Fruit fly (Drosophila melanogaster) whole organism, embryonic: ENCODE data around the gene CG3368.
A peak's percentile ranks its signal among the peaks of the same experiment; 100 is the strongest.

ENCODE experiments used
- Ada2b ChIP-seq: fragments of 200-800 bp; sonication (Bioruptor generic); IDR thresholded peaks from 2 replicates; pipeline ENCODE4 v1.3.6; 2022; ENCODE audit warnings: missing biosample characterization, missing genetic modification characterization
- CG10321 ChIP-seq: fragments of 200-800 bp; sonication (Bioruptor generic); IDR thresholded peaks from 2 replicates; pipeline ENCODE4 v1.3.6; 2022; ENCODE audit warnings: missing biosample characterization, missing genetic modification characterization
- CG11247 ChIP-seq: fragments of 200-800 bp; sonication (Bioruptor generic); IDR thresholded peaks from 2 replicates; pipeline ENCODE4 v1.3.6; 2022; ENCODE audit warnings: missing biosample characterization, missing genetic modification characterization
- CG11504 ChIP-seq: fragments of 200-800 bp; sonication (Bioruptor generic); optimal IDR thresholded peaks from 3 replicates; lab custom pipeline; 2019; ENCODE audit warnings: missing biosample characterization, mild to moderate bottlenecking, missing genetic modification characterization, moderate library complexity
- CG12769 ChIP-seq: fragments of 200-800 bp; sonication (Bioruptor generic); optimal IDR thresholded peaks from 2 replicates; lab custom pipeline; 2019; ENCODE audit warnings: missing biosample characterization, mild to moderate bottlenecking, missing genetic modification characterization, moderate library complexity
- CG14441 ChIP-seq: fragments of 200-800 bp; sonication (Bioruptor generic); IDR thresholded peaks from 2 replicates; pipeline ENCODE4 v1.3.6; 2022; ENCODE audit warnings: missing biosample characterization, missing genetic modification characterization
- CG15514 ChIP-seq: fragments of 200-800 bp; sonication (Bioruptor generic); optimal IDR thresholded peaks from 3 replicates; lab custom pipeline; 2017; ENCODE audit warnings: missing biosample characterization, missing genetic modification characterization, mild to moderate bottlenecking, moderate library complexity, missing genetic modification reagents
- CG17385 ChIP-seq: fragments of 200-800 bp; sonication (Bioruptor generic); optimal IDR thresholded peaks from 3 replicates; lab custom pipeline; 2018; ENCODE audit warnings: missing biosample characterization, mild to moderate bottlenecking, missing genetic modification characterization
- CG2129 ChIP-seq: fragments of 200-800 bp; sonication (Bioruptor generic); IDR thresholded peaks from 2 replicates; pipeline ENCODE4 v1.3.6; 2022; ENCODE audit warnings: missing biosample characterization, missing genetic modification characterization; ENCODE audit not compliant: partially characterized antibody
- CG4360 ChIP-seq: fragments of 200-800 bp; sonication (Bioruptor generic); IDR thresholded peaks from 2 replicates; pipeline ENCODE4 v1.3.6; 2022; ENCODE audit warnings: missing biosample characterization, missing genetic modification characterization
- CG7357 ChIP-seq: fragments of 200-800 bp; sonication (Bioruptor generic); IDR thresholded peaks from 3 replicates; pipeline ENCODE4 v1.3.6; 2022; ENCODE audit warnings: missing biosample characterization, missing genetic modification characterization
- CG8924 ChIP-seq: fragments of 200-800 bp; optimal IDR thresholded peaks from 3 replicates; lab custom pipeline; 2019; ENCODE audit warnings: missing biosample characterization, mild to moderate bottlenecking, missing genetic modification characterization, moderate library complexity
- Chrac-16 ChIP-seq: fragments of 200-800 bp; sonication (Bioruptor generic); optimal IDR thresholded peaks from 3 replicates; lab custom pipeline; 2016; ENCODE audit warnings: missing biosample characterization, missing genetic modification characterization
- Deaf1 ChIP-seq: fragments of 200-800 bp; optimal IDR thresholded peaks from 3 replicates; lab custom pipeline; 2019; ENCODE audit warnings: missing biosample characterization, mild to moderate bottlenecking, missing genetic modification characterization, moderate library complexity
- Dip3 ChIP-seq: fragments of 200-800 bp; sonication (Bioruptor generic); optimal IDR thresholded peaks from 3 replicates; lab custom pipeline; 2016; ENCODE audit warnings: missing biosample characterization, missing genetic modification characterization
- E2f2 ChIP-seq: fragments of 200-800 bp; sonication (Bioruptor generic); IDR thresholded peaks from 2 replicates; pipeline ENCODE4 v1.3.6; 2022; ENCODE audit warnings: missing biosample characterization, missing genetic modification characterization
- HLH54F ChIP-seq: fragments of 200-800 bp; sonication (Bioruptor generic); optimal IDR thresholded peaks from 3 replicates; lab custom pipeline; 2016; ENCODE audit warnings: missing biosample characterization, missing genetic modification characterization
- HLHmδ ChIP-seq: fragments of 200-800 bp; sonication (Bioruptor generic); optimal IDR thresholded peaks from 2 replicates; lab custom pipeline; 2018; ENCODE audit warnings: missing biosample characterization, mild to moderate bottlenecking, missing genetic modification characterization, moderate library complexity
- MBD-R2 ChIP-seq: fragments of 200-800 bp; sonication (Bioruptor generic); IDR thresholded peaks from 2 replicates; pipeline ENCODE4 v1.3.6; 2022; ENCODE audit warnings: missing biosample characterization, missing genetic modification characterization
- Med ChIP-seq: fragments of 200-800 bp; sonication (Bioruptor generic); peaks from one replicate; lab custom pipeline; 2016; ENCODE audit warnings: missing biosample characterization, missing genetic modification characterization, mild to moderate bottlenecking, inconsistent platforms, moderate library complexity
- Mes4 ChIP-seq: fragments of 200-800 bp; sonication (Bioruptor generic); optimal IDR thresholded peaks from 2 replicates; lab custom pipeline; 2016; ENCODE audit warnings: missing biosample characterization, missing genetic modification characterization
- Nf-YB ChIP-seq: fragments of 200-800 bp; sonication (Bioruptor generic); optimal IDR thresholded peaks from 3 replicates; lab custom pipeline; 2019; ENCODE audit warnings: missing biosample characterization, mild to moderate bottlenecking, missing genetic modification characterization, moderate library complexity
- Nf-YC ChIP-seq: fragments of 200-800 bp; optimal IDR thresholded peaks from 3 replicates; lab custom pipeline; 2019; ENCODE audit warnings: missing biosample characterization, mild to moderate bottlenecking, missing genetic modification characterization, moderate library complexity
- NfI ChIP-seq: fragments of 200-800 bp; sonication (Bioruptor generic); optimal IDR thresholded peaks from 3 replicates; lab custom pipeline; 2018; ENCODE audit warnings: missing biosample characterization, mild to moderate bottlenecking, missing genetic modification characterization, moderate library complexity
- Pdp1 ChIP-seq, 2 experiments: fragments of 200-800 bp; sonication (Bioruptor generic); optimal IDR thresholded peaks; 3 replicates each; lab custom pipeline; 2016; ENCODE audit warnings: missing biosample characterization in 2 of 2, missing genetic modification characterization in 2 of 2, mild to moderate bottlenecking in 1 of 2, moderate library complexity in 1 of 2
- Sry-δ ChIP-seq: fragments of 200-800 bp; sonication (Bioruptor generic); optimal IDR thresholded peaks from 2 replicates; lab custom pipeline; 2016; ENCODE audit warnings: missing biosample characterization, missing genetic modification characterization
- Ssrp ChIP-seq: fragments of 200-800 bp; sonication (Bioruptor generic); optimal IDR thresholded peaks from 2 replicates; lab custom pipeline; 2018; ENCODE audit warnings: missing biosample characterization, mild to moderate bottlenecking, missing genetic modification characterization, moderate library complexity
- Xrp1 ChIP-seq: fragments of 200-800 bp; sonication (Bioruptor generic); IDR thresholded peaks from 2 replicates; pipeline ENCODE4 v1.3.6; 2022; ENCODE audit warnings: missing biosample characterization, missing genetic modification characterization
- amos ChIP-seq: fragments of 200-800 bp; sonication (Bioruptor generic); IDR thresholded peaks from 2 replicates; pipeline ENCODE4 v1.3.6; 2022; ENCODE audit warnings: missing biosample characterization, missing genetic modification characterization; ENCODE audit not compliant: partially characterized antibody
- cg ChIP-seq: fragments of 200-800 bp; sonication (Bioruptor generic); optimal IDR thresholded peaks from 3 replicates; lab custom pipeline; 2019; ENCODE audit warnings: missing biosample characterization, mild to moderate bottlenecking, missing genetic modification characterization, moderate library complexity
- chinmo ChIP-seq: fragments of 200-800 bp; sonication (Bioruptor generic); IDR thresholded peaks from 4 replicates; pipeline ENCODE4 v1.3.6; 2022; ENCODE audit warnings: missing biosample characterization, missing genetic modification characterization; ENCODE audit not compliant: partially characterized antibody
- chn ChIP-seq: fragments of 200-800 bp; sonication (Bioruptor generic); optimal IDR thresholded peaks from 2 replicates; lab custom pipeline; 2016; ENCODE audit warnings: missing biosample characterization, missing genetic modification characterization
- crol ChIP-seq: fragments of 200-800 bp; sonication (Bioruptor generic); IDR thresholded peaks from 2 replicates; pipeline ENCODE4 v1.3.6; 2022; ENCODE audit warnings: missing biosample characterization, missing genetic modification characterization
- fd102C ChIP-seq: fragments of 200-800 bp; sonication (Bioruptor generic); optimal IDR thresholded peaks from 2 replicates; lab custom pipeline; 2018; ENCODE audit warnings: missing biosample characterization, mild to moderate bottlenecking, missing genetic modification characterization, moderate library complexity
- gcm ChIP-seq: fragments of 200-800 bp; sonication (Bioruptor generic); optimal IDR thresholded peaks from 2 replicates; lab custom pipeline; 2019; ENCODE audit warnings: missing biosample characterization, mild to moderate bottlenecking, missing genetic modification characterization, moderate library complexity
- hkb ChIP-seq, 2 experiments: fragments of 200-800 bp in 1 of 2; fragments of >200 bp in 1 of 2; sonication (Bioruptor generic) in 1 of 2; IDR thresholded peaks in 1 of 2; optimal IDR thresholded peaks in 1 of 2; 2 replicates each; pipeline versions ENCODE4 v1.3.6 to Lab custom; 2017 to 2022; ENCODE audit warnings: missing biosample characterization in 1 of 2, missing genetic modification characterization in 1 of 2
- nom ChIP-seq: fragments of 200-800 bp; sonication (Bioruptor generic); optimal IDR thresholded peaks from 2 replicates; lab custom pipeline; 2017; ENCODE audit warnings: missing biosample characterization, missing genetic modification characterization, mild to moderate bottlenecking, moderate library complexity, missing genetic modification reagents
- pan ChIP-seq, 4 experiments: fragments of >200 bp in 3 of 4; fragments of 200-800 bp in 1 of 4; sonication (Bioruptor generic) in 1 of 4; optimal IDR thresholded peaks in 3 of 4; IDR thresholded peaks in 1 of 4; 2 replicates each; pipeline versions ENCODE4 v1.3.6 to Lab custom; 2017 to 2022; ENCODE audit warnings: missing biosample characterization in 2 of 4, missing genetic modification characterization in 2 of 4, mixed read lengths in 1 of 4
- row ChIP-seq: fragments of 200-800 bp; sonication (Bioruptor generic); IDR thresholded peaks from 3 replicates; pipeline ENCODE4 v1.3.6; 2022; ENCODE audit warnings: missing biosample characterization, missing genetic modification characterization
- sc ChIP-seq, 3 experiments: fragments of >200 bp in 2 of 3; fragments of 200-800 bp in 1 of 3; sonication (Bioruptor generic) in 1 of 3; optimal IDR thresholded peaks; 2 replicates in 2 of 3; 3 replicates in 1 of 3; lab custom pipeline; 2017; ENCODE audit warnings: mild to moderate bottlenecking in 1 of 3, missing biosample characterization in 1 of 3, missing genetic modification characterization in 1 of 3, missing genetic modification reagents in 1 of 3
- slou ChIP-seq: fragments of 200-800 bp; sonication (Bioruptor generic); optimal IDR thresholded peaks from 3 replicates; lab custom pipeline; 2016; ENCODE audit warnings: missing biosample characterization, missing genetic modification characterization
- sug ChIP-seq: fragments of 200-800 bp; optimal IDR thresholded peaks from 2 replicates; lab custom pipeline; 2019; ENCODE audit warnings: missing biosample characterization, mild to moderate bottlenecking, missing genetic modification characterization, moderate library complexity
- tgo ChIP-seq: fragments of 200-800 bp; sonication (Bioruptor generic); IDR thresholded peaks from 3 replicates; pipeline ENCODE4 v1.3.6; 2022; ENCODE audit warnings: missing biosample characterization, missing genetic modification characterization

The CG3368 gene

DNA sequence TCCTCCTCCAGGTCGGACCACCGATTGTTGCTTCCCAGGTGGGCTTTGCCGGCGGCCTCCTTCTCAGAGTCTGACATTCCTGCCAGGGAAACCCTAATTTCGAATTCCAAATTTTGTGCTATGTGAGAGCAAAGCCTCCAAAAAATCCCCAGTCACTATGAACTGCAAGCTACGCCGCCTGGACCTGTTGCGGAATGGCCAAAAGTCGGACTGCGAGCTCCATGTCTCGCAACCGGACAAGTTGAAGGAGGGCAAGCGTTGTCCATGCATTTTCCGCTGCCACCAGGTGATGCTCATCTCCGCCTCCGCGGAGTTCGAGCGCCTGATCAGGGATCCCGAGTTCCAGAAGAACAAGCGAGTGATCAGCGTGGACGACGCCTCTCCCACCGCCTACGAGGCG, 18.2 kb upstream of the CG3368 start, which contains the start of the genes CG14262 and CG14260:
Gene CG14262, minus strand, starts transcription at position 101 of the 400 bp plus-strand sequence.
Gene CG14260, plus strand, starts transcription at position 128 of the 400 bp plus-strand sequence.
- no peak for TF ChIP-seq row (GFP tag; lab: Robert Waterston, UW)
- TF ChIP-seq tgo (GFP tag; lab: Robert Waterston, UW) = no peak
- TF ChIP-seq CG8924 (tag; lab: Kevin White, UChicago) = no peak

DNA sequence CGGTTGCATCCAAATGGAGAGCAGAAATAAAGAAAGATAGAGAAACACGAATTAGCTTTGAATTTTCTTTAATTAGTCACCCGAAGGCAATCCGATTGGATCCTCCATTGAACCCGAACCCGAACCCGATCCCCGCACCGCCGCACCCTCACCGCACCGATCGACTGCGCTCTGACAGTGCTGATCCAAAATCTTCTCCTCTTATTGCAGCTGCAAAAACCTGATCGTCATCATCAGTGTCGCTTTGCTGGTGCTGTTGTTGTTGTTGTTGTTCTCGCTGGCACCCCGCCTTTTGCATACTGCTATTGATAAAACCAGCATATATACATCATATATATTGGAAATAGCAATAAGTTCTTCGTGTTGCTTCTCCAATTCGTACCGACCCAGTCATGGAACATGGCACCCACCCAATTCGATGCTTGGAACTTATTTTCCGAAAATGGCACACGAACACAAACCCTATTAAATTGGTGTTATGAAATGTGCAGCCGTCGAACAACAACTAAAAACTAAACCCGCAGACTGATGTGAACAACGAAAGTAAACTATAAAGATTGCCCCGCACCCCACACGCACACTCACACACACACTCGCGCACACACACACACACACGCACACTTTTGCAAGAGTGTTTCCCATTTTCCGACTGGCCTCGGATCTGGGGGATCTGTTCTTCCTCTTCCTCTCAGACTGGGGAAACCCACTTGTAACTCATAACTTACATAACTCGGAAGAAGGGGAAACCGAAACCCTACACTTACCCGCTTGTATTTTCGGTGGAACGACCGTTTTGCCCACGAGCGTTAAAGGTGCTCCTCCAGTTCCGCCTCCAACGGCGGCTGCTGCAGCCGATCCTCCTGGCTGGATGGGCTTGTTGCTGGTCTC, 13.0 kb upstream of the CG3368 start:
- TF ChIP-seq HLHmδ (GFP tag; lab: Kevin White, UChicago) (no peak), Dip3 (no peak), sc (optimal IDR thresholded peaks at IDR 0.05; lab: Kevin White, UChicago) (no peak), sc (GFP tag; optimal IDR thresholded peaks at IDR 0.05; lab: Kevin White, UChicago) (no peak), CG4360 (GFP tag; lab: Robert Waterston, UW) (peak; percentile 65), Pdp1 (GFP tag; optimal IDR thresholded peaks at IDR 0.05; lab: Kevin White, UChicago) (peak in 1 of 2 experiments; percentile 68), crol (peak; percentile 56), CG15514 (GFP tag; lab: Kevin White, UChicago) (no peak), hkb (optimal IDR thresholded peaks at IDR 0.05; lab: Kevin White, UChicago) (no peak), hkb (GFP tag; IDR thresholded peaks at IDR 0.05; lab: Robert Waterston, UW) (no peak), E2f2 (GFP tag; lab: Robert Waterston, UW) (no peak), Ssrp (tag; lab: Kevin White, UChicago) (no peak), Xrp1 (GFP tag; lab: Robert Waterston, UW) (no peak), Sry-δ (GFP tag; lab: Kevin White, UChicago) (no peak), Nf-YB (GFP tag; lab: Kevin White, UChicago) (no peak), CG10321 (no peak), CG11247 (GFP tag; lab: Robert Waterston, UW) (no peak), Med (GFP tag; lab: Kevin White, UChicago) (peak; percentile 31), chinmo (GFP tag; lab: Robert Waterston, UW) (0 out of 4 replicates have a peak, but pooled peaks have one; percentile 29), MBD-R2 (peak; percentile 5; the same call in 1 of the 2 replicates), Mes4 (GFP tag; lab: Kevin White, UChicago) (no peak), Deaf1 (tag; lab: Kevin White, UChicago) (peak; percentile 62), fd102C (GFP tag; lab: Kevin White, UChicago) (no peak), Ada2b (GFP tag; lab: Robert Waterston, UW) (no peak), CG17385 (GFP tag; lab: Kevin White, UChicago) (peak; percentile 25), nom (GFP tag; lab: Kevin White, UChicago) (peak; percentile 50), amos (GFP tag; lab: Robert Waterston, UW) (no peak), cg (GFP tag; lab: Kevin White, UChicago) (peak; percentile 80), NfI (no peak), CG12769 (tag; lab: Kevin White, UChicago) (peak; percentile 15), HLH54F (GFP tag; lab: Kevin White, UChicago) (no peak), CG11504 (no peak), sug (tag; lab: Kevin White, UChicago) (peak; percentile 17), Nf-YC (tag; lab: Kevin White, UChicago) (no peak), slou (GFP tag; lab: Kevin White, UChicago) (no peak), chn (GFP tag; lab: Kevin White, UChicago) (no peak), Chrac-16 (GFP tag; lab: Kevin White, UChicago) (no peak), gcm (GFP tag; lab: Kevin White, UChicago) (peak; percentile 18), CG14441 (GFP tag; lab: Robert Waterston, UW) (no peak), pan (optimal IDR thresholded peaks at IDR 0.05; lab: Kevin White, UChicago) (no peak), pan (GFP tag; optimal IDR thresholded peaks at IDR 0.05 in 1 of 2, IDR thresholded peaks at IDR 0.05 in 1 of 2) (no peak), CG7357 (GFP tag; lab: Robert Waterston, UW) (no peak), CG2129 (GFP tag; lab: Robert Waterston, UW) (no peak)
